Fruit fly (Drosophila melanogaster) whole organism, embryonic: ENCODE measurements around the gene GILT3.

Source experiments
- Antp ChIP-seq: fragments of 200-800 bp; sonication (Bioruptor generic); optimal IDR thresholded peaks from 3 replicates; lab custom pipeline; 2016; ENCODE audit warnings: missing biosample characterization, missing genetic modification characterization
- CG10274 ChIP-seq: fragments of 200-800 bp; sonication (Bioruptor generic); optimal IDR thresholded peaks from 3 replicates; lab custom pipeline; 2017; ENCODE audit warnings: missing biosample characterization, mild to moderate bottlenecking, missing genetic modification characterization
- CG10431 ChIP-seq: fragments of 200-800 bp; sonication (Bioruptor generic); optimal IDR thresholded peaks from 3 replicates; lab custom pipeline; 2018; ENCODE audit warnings: missing biosample characterization, mild to moderate bottlenecking, missing genetic modification characterization
- CG11456 ChIP-seq: fragments of 200-800 bp; sonication (Bioruptor generic); IDR thresholded peaks from 3 replicates; pipeline ENCODE4 v1.3.6; 2022; ENCODE audit warnings: missing biosample characterization, missing genetic modification characterization
- CG15073 ChIP-seq: fragments of 200-800 bp; sonication (Bioruptor generic); optimal IDR thresholded peaks from 2 replicates; lab custom pipeline; 2016; ENCODE audit warnings: missing biosample characterization, missing genetic modification characterization
- CG1602 ChIP-seq: fragments of 200-800 bp; sonication (Bioruptor generic); optimal IDR thresholded peaks from 3 replicates; lab custom pipeline; 2016; ENCODE audit warnings: missing biosample characterization, missing genetic modification characterization
- CG17912 ChIP-seq: fragments of 200-800 bp; sonication (Bioruptor generic); optimal IDR thresholded peaks from 2 replicates; lab custom pipeline; 2018; ENCODE audit warnings: missing biosample characterization, mild to moderate bottlenecking, missing genetic modification characterization
- CG33213 ChIP-seq: fragments of 200-800 bp; sonication (Bioruptor generic); optimal IDR thresholded peaks from 3 replicates; lab custom pipeline; 2016; ENCODE audit warnings: missing biosample characterization, missing genetic modification characterization
- CG4617 ChIP-seq: fragments of 200-800 bp; sonication (Bioruptor generic); optimal IDR thresholded peaks from 3 replicates; lab custom pipeline; 2016; ENCODE audit warnings: missing biosample characterization, missing genetic modification characterization, borderline replicate concordance
- CG6272 ChIP-seq: fragments of 200-800 bp; sonication (Bioruptor generic); IDR thresholded peaks from 2 replicates; pipeline ENCODE4 v1.3.6; 2022; ENCODE audit warnings: missing biosample characterization, missing genetic modification characterization
- CG6765 ChIP-seq: fragments of 200-800 bp; sonication (Bioruptor generic); optimal IDR thresholded peaks from 3 replicates; lab custom pipeline; 2017; ENCODE audit warnings: missing biosample characterization, mild to moderate bottlenecking, missing genetic modification characterization
- Dfd ChIP-seq, 2 experiments: fragments of >200 bp; optimal IDR thresholded peaks; 2 replicates each; lab custom pipeline; 2017; ENCODE audit warnings: missing biosample characterization in 2 of 2, missing genetic modification characterization in 2 of 2
- Dip2 ChIP-seq: fragments of 200-800 bp; sonication (Bioruptor generic); IDR thresholded peaks from 2 replicates; pipeline ENCODE4 v1.3.6; 2022; ENCODE audit warnings: missing biosample characterization, missing genetic modification characterization
- Dip3 ChIP-seq: fragments of 200-800 bp; sonication (Bioruptor generic); optimal IDR thresholded peaks from 3 replicates; lab custom pipeline; 2016; ENCODE audit warnings: missing biosample characterization, missing genetic modification characterization
- Ets97D ChIP-seq: fragments of 200-800 bp; sonication (Bioruptor generic); optimal IDR thresholded peaks from 3 replicates; lab custom pipeline; 2016; ENCODE audit warnings: missing biosample characterization, missing genetic modification characterization
- Fer2 ChIP-seq: fragments of 200-800 bp; sonication (Bioruptor generic); optimal IDR thresholded peaks from 2 replicates; lab custom pipeline; 2018; ENCODE audit warnings: missing biosample characterization, mild to moderate bottlenecking, missing genetic modification characterization, moderate library complexity
- HLH4C ChIP-seq: fragments of 200-800 bp; sonication (Bioruptor generic); IDR thresholded peaks from 3 replicates; pipeline ENCODE4 v1.3.6; 2022; ENCODE audit warnings: missing biosample characterization, missing genetic modification characterization; ENCODE audit not compliant: partially characterized antibody
- HmgD ChIP-seq: fragments of 200-800 bp; sonication (Bioruptor generic); optimal IDR thresholded peaks from 3 replicates; lab custom pipeline; 2016; ENCODE audit warnings: missing biosample characterization, missing genetic modification characterization
- Hr78 ChIP-seq, 2 experiments: fragments of 200-800 bp in 1 of 2; fragments of >200 bp in 1 of 2; sonication (Bioruptor generic) in 1 of 2; optimal IDR thresholded peaks; 2 replicates each; lab custom pipeline; 2017 to 2019; ENCODE audit warnings: missing biosample characterization in 2 of 2, missing genetic modification characterization in 2 of 2, mild to moderate bottlenecking in 1 of 2, moderate library complexity in 1 of 2
- Lpt ChIP-seq: fragments of >200 bp; optimal IDR thresholded peaks from 2 replicates; lab custom pipeline; 2018; ENCODE audit warnings: missing biosample characterization, missing genetic modification characterization
- MESR4 ChIP-seq: fragments of 200-800 bp; sonication (Bioruptor generic); optimal IDR thresholded peaks from 2 replicates; lab custom pipeline; 2018; ENCODE audit warnings: missing biosample characterization, mild to moderate bottlenecking, missing genetic modification characterization, moderate library complexity
- Myb ChIP-seq: fragments of 200-800 bp; sonication (Bioruptor generic); optimal IDR thresholded peaks from 2 replicates; lab custom pipeline; 2016; ENCODE audit warnings: missing biosample characterization, missing genetic modification characterization
- Sox102F ChIP-seq: fragments of 200-800 bp; sonication (Bioruptor generic); optimal IDR thresholded peaks from 2 replicates; lab custom pipeline; 2018; ENCODE audit warnings: missing biosample characterization, mild to moderate bottlenecking, missing genetic modification characterization, moderate library complexity
- Taf1 ChIP-seq: fragments of 200-800 bp; sonication (Bioruptor generic); IDR thresholded peaks from 2 replicates; pipeline ENCODE4 v1.3.6; 2022; ENCODE audit warnings: missing biosample characterization, missing genetic modification characterization
- ab ChIP-seq: fragments of 200-800 bp; sonication (Bioruptor generic); optimal IDR thresholded peaks from 2 replicates; lab custom pipeline; 2016; ENCODE audit warnings: missing biosample characterization, missing genetic modification characterization
- ac ChIP-seq: fragments of 200-800 bp; sonication (Bioruptor generic); optimal IDR thresholded peaks from 3 replicates; lab custom pipeline; 2017; ENCODE audit warnings: missing biosample characterization, mild to moderate bottlenecking, missing genetic modification characterization
- az2 ChIP-seq: fragments of 200-800 bp; sonication (Bioruptor generic); optimal IDR thresholded peaks from 3 replicates; lab custom pipeline; 2016; ENCODE audit warnings: missing biosample characterization, missing genetic modification characterization
- cg ChIP-seq: fragments of 200-800 bp; sonication (Bioruptor generic); optimal IDR thresholded peaks from 3 replicates; lab custom pipeline; 2019; ENCODE audit warnings: missing biosample characterization, mild to moderate bottlenecking, missing genetic modification characterization, moderate library complexity
- ci ChIP-seq: fragments of 200-800 bp; sonication (Bioruptor generic); IDR thresholded peaks from 3 replicates; pipeline ENCODE4 v1.3.6; 2022; ENCODE audit warnings: missing biosample characterization, missing genetic modification characterization
- gfzf ChIP-seq: fragments of 200-800 bp; sonication (Bioruptor generic); optimal IDR thresholded peaks from 2 replicates; lab custom pipeline; 2016; ENCODE audit warnings: missing biosample characterization, mild to moderate bottlenecking, missing genetic modification characterization, moderate library complexity
- gro ChIP-seq: fragments of 200-800 bp; sonication (Bioruptor generic); optimal IDR thresholded peaks from 2 replicates; lab custom pipeline; 2016; ENCODE audit warnings: missing biosample characterization, missing genetic modification characterization
- her ChIP-seq: fragments of 200-800 bp; sonication (Bioruptor generic); optimal IDR thresholded peaks from 2 replicates; lab custom pipeline; 2016; ENCODE audit warnings: missing biosample characterization, missing genetic modification characterization
- inv ChIP-seq: fragments of 200-800 bp; sonication (Bioruptor generic); IDR thresholded peaks from 2 replicates; pipeline ENCODE4 v1.3.6; 2022; ENCODE audit warnings: missing biosample characterization, missing genetic modification characterization; ENCODE audit not compliant: partially characterized antibody
- knrl ChIP-seq: fragments of 200-800 bp; sonication (Bioruptor generic); IDR thresholded peaks from 3 replicates; pipeline ENCODE4 v1.3.6; 2022; ENCODE audit warnings: missing biosample characterization, missing genetic modification characterization; ENCODE audit not compliant: partially characterized antibody
- lmd ChIP-seq: fragments of 200-800 bp; sonication (Bioruptor generic); IDR thresholded peaks from 2 replicates; pipeline ENCODE4 v1.3.6; 2022; ENCODE audit warnings: missing biosample characterization, missing genetic modification characterization
- maf-S ChIP-seq: fragments of 200-800 bp; sonication (Bioruptor generic); optimal IDR thresholded peaks from 2 replicates; lab custom pipeline; 2016; ENCODE audit warnings: missing biosample characterization, missing genetic modification characterization
- nmo ChIP-seq: fragments of 200-800 bp; sonication (Bioruptor generic); optimal IDR thresholded peaks from 2 replicates; lab custom pipeline; 2018; ENCODE audit warnings: missing biosample characterization, mild to moderate bottlenecking, missing genetic modification characterization, moderate library complexity
- odd ChIP-seq: fragments of 200-800 bp; sonication (Bioruptor generic); optimal IDR thresholded peaks from 2 replicates; lab custom pipeline; 2017; ENCODE audit warnings: missing biosample characterization, mild to moderate bottlenecking, missing genetic modification characterization
- sd ChIP-seq: fragments of 200-800 bp; sonication (Bioruptor generic); optimal IDR thresholded peaks from 3 replicates; lab custom pipeline; 2018; ENCODE audit warnings: missing biosample characterization, mild to moderate bottlenecking, missing genetic modification characterization, moderate library complexity
- twi ChIP-seq: fragments of 200-800 bp; optimal IDR thresholded peaks from 2 replicates; lab custom pipeline; 2019; ENCODE audit warnings: missing biosample characterization, mild to moderate bottlenecking, missing genetic modification characterization, moderate library complexity
- unpg ChIP-seq: fragments of 200-800 bp; sonication (Bioruptor generic); optimal IDR thresholded peaks from 3 replicates; lab custom pipeline; 2018; ENCODE audit warnings: missing biosample characterization, mild to moderate bottlenecking, missing genetic modification characterization, moderate library complexity
- wor ChIP-seq: fragments of 200-800 bp; sonication (Bioruptor generic); IDR thresholded peaks from 2 replicates; pipeline ENCODE4 v1.3.6; 2022; ENCODE audit warnings: missing biosample characterization, missing genetic modification characterization
- zf30C ChIP-seq: fragments of 200-800 bp; sonication (Bioruptor generic); optimal IDR thresholded peaks from 3 replicates; lab custom pipeline; 2018; ENCODE audit warnings: missing biosample characterization, mild to moderate bottlenecking, missing genetic modification characterization

The GILT3 gene

dm6 chr3R:23679911-23680336 is 2.8 kb downstream of the GILT3 start, which contains the start of gene eIF3d1 (continued):
- TF ChIP-seq Myb, result peak; percentile 50
- peak; percentile 73 for TF ChIP-seq MESR4 (GFP tag; lab: Kevin White, UChicago)
- no peak for TF ChIP-seq ac (GFP tag; lab: Kevin White, UChicago)
- TF ChIP-seq wor (GFP tag; lab: Robert Waterston, UW), result no peak
- no peak for TF ChIP-seq maf-S (GFP tag; lab: Kevin White, UChicago)
- TF ChIP-seq ci (GFP tag; lab: Robert Waterston, UW), result no peak
- peak; percentile 22 for TF ChIP-seq CG33213 (GFP tag; lab: Kevin White, UChicago)
- no peak for TF ChIP-seq Antp (GFP tag; lab: Kevin White, UChicago)
- peak; percentile 46 for TF ChIP-seq nmo (GFP tag; lab: Kevin White, UChicago)
- TF ChIP-seq twi (tag; lab: Kevin White, UChicago), result no peak
- no peak for TF ChIP-seq CG10274 (GFP tag; lab: Kevin White, UChicago)
- peak; percentile 44 for TF ChIP-seq gro (GFP tag; lab: Kevin White, UChicago)
- TF ChIP-seq Sox102F, result no peak
- TF ChIP-seq CG11456, result no peak
- peak; percentile 89 for TF ChIP-seq gfzf (GFP tag; lab: Kevin White, UChicago)
- no peak for TF ChIP-seq inv (GFP tag; lab: Robert Waterston, UW)
- no peak for TF ChIP-seq lmd (GFP tag; lab: Robert Waterston, UW)
- no peak for TF ChIP-seq zf30C (GFP tag; lab: Kevin White, UChicago)
- TF ChIP-seq az2, result no peak
- TF ChIP-seq CG10431 (GFP tag; lab: Kevin White, UChicago), result no peak
- no peak for TF ChIP-seq CG15073 (GFP tag; lab: Kevin White, UChicago)

DNA sequence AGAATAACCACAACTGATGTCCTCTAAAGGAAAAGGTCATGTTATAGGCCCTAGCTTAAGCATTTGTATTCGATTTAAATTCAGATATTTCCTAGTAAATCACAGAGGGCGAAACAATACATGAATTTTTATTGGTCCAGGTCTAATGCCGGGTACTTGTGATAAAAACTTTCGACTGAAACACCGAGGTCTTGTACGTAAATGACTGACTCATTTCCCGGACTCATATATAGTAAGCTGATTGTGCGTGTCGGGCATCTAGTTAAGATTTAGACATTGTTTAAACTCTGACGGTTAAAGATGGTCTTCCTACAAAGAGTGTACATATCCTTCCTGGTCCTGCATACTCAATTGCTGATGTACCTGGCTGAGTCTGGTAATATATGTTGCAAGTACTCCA is 5.0 kb downstream of the GILT3 start, which contains the start of gene CG16710:
TSS of gene CG16710 (plus strand) at position 301 of the 400 bp plus-strand sequence.
- TF ChIP-seq HmgD (GFP tag; lab: Kevin White, UChicago), result no peak
- TF ChIP-seq Dfd (GFP tag; optimal IDR thresholded peaks at IDR 0.05; lab: Kevin White, UChicago), result no peak
- TF ChIP-seq her (GFP tag; lab: Kevin White, UChicago), result no peak
- no peak for TF ChIP-seq Dip3 (GFP tag; lab: Kevin White, UChicago)
- no peak for TF ChIP-seq sd (tag; lab: Kevin White, UChicago)
- TF ChIP-seq knrl, result no peak
- TF ChIP-seq CG6272 (GFP tag; lab: Robert Waterston, UW), result no peak
- TF ChIP-seq Taf1 (GFP tag; lab: Robert Waterston, UW), result no peak
- TF ChIP-seq HLH4C, result no peak
- TF ChIP-seq Dip2 (GFP tag; lab: Robert Waterston, UW), result no peak
- TF ChIP-seq Ets97D (GFP tag; lab: Kevin White, UChicago), result no peak
- TF ChIP-seq Lpt (GFP tag; lab: Kevin White, UChicago), result no peak
- TF ChIP-seq Fer2 (tag; lab: Kevin White, UChicago), result no peak
- TF ChIP-seq, all 482 proteins: peak for 0

dm6 chr3R:23683757-23684156 is 6.6 kb downstream of the GILT3 start, which contains the start of gene CG18754:
Gene CG18754, plus strand, starts transcription at chr3R:23684057.
- TF ChIP-seq odd (GFP tag; lab: Kevin White, UChicago) (no peak), CG1602 (GFP tag; lab: Kevin White, UChicago) (no peak), unpg (no peak), CG6765 (GFP tag; lab: Kevin White, UChicago) (no peak), Dip3 (GFP tag; lab: Kevin White, UChicago) (no peak), Hr78 (GFP tag; optimal IDR thresholded peaks at IDR 0.05; lab: Kevin White, UChicago) (no peak), cg (GFP tag; lab: Kevin White, UChicago) (no peak), ab (no peak), CG17912 (GFP tag; lab: Kevin White, UChicago) (no peak), CG4617 (no peak)
